Worm (Caenorhabditis elegans): Measurements from ENCODE around the gene F32D1.7.

F32D1.7 gene

DNA sequence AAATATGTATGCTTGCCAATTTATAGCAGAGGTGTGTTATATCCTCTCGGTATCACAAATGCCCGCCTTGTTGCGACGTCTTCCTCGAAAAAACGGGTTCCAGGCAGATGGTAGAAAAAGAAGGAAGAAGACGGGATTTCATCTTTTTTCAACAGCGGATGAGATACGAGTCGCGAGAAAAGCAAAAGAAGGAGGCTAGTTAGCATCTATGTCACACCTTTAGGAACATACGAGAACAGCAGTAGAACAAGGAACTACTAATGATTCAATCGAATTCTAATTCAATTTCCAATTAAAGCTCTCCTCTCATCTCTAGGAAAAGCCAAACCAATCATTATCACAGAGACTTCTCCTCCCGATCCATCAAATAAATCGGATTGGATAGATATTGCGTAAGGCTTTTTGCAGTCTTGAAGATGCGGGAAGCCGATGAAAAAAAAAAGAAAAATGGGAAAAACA is 38.7 kb upstream of the F32D1.7 start, which contains the start of gene grl-5:
TSS of gene grl-5 (minus strand) at position 51 of the 459 bp plus-strand sequence.
- TF ChIP-seq lin-13 (GFP tag; optimal IDR thresholded peaks at IDR 0.05) (no peak), crh-2 (tag; optimal IDR thresholded peaks at IDR 0.05) (no peak), skn-1 (tag; optimal IDR thresholded peaks at IDR 0.05) (no peak), lsy-2 (tag; optimal IDR thresholded peaks at IDR 0.05) (no peak), R02D3.7 (tag; optimal IDR thresholded peaks at IDR 0.05) (no peak), nhr-23 (tag; optimal IDR thresholded peaks at IDR 0.05) (no peak), elt-1 (tag; optimal IDR thresholded peaks at IDR 0.05) (no peak), mbf-1 (tag; optimal IDR thresholded peaks at IDR 0.05) (no peak), nhr-10 (tag; optimal IDR thresholded peaks at IDR 0.05) (no peak), ama-1 (optimal IDR thresholded peaks at IDR 0.05) (no peak), ceh-82 (tag; optimal IDR thresholded peaks at IDR 0.05) (no peak), gmeb-1 (tag; optimal IDR thresholded peaks at IDR 0.05) (no peak)

ce11 chrV:4411714-4412113 is 35.7 kb upstream of the F32D1.7 start, which contains the start of gene Y47D7A.17:
TSS of gene Y47D7A.17 (minus strand) at chrV:4411814.
- no peak for TF ChIP-seq elt-1 (tag; optimal IDR thresholded peaks at IDR 0.05)
- no peak for TF ChIP-seq sma-3 (GFP tag; optimal IDR thresholded peaks at IDR 0.05)
- no peak for TF ChIP-seq ztf-4 (tag; optimal IDR thresholded peaks at IDR 0.05)
- no peak for TF ChIP-seq nhr-23 (tag; optimal IDR thresholded peaks at IDR 0.05)
- no peak for TF ChIP-seq unc-39 (tag; optimal IDR thresholded peaks at IDR 0.05)
- no peak for TF ChIP-seq lsy-2 (tag; optimal IDR thresholded peaks at IDR 0.05)
- TF ChIP-seq peb-1 (tag; optimal IDR thresholded peaks at IDR 0.05), result no peak
- no peak for TF ChIP-seq Y55F3AM.14 (GFP tag; optimal IDR thresholded peaks at IDR 0.05)
- TF ChIP-seq alr-1 (tag; optimal IDR thresholded peaks at IDR 0.05), result no peak
- TF ChIP-seq mdl-1 (tag; optimal IDR thresholded peaks at IDR 0.05), result no peak
- no peak for TF ChIP-seq nhr-77 (tag; optimal IDR thresholded peaks at IDR 0.05)
- TF ChIP-seq ceh-82 (tag; optimal IDR thresholded peaks at IDR 0.05), result no peak
- no peak for TF ChIP-seq sem-4 (tag; optimal IDR thresholded peaks at IDR 0.05)
- no peak for TF ChIP-seq nhr-21 (tag; optimal IDR thresholded peaks at IDR 0.05)
- no peak for TF ChIP-seq ZK546.5 (tag; optimal IDR thresholded peaks at IDR 0.05)

DNA sequence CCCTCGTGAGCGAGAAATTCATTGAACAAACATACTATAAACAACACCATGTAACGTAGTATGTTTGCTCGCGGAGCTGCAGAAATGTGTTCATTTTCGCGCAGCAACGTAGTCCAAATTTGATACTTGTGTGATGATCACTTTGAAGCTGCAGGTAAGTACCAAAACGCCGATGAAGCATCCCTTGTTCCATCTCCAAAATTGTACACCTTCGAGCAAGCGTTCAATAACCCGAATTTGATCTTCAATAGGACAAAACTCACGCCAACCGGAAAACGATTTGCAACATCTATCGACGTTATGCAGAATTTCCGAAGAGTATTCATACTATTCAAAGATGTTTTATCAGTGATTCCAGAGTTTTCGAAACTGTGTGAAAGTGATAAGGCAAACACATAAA is 34.7 kb upstream of the F32D1.7 start, which contains the start of gene Y47D7A.3:
TSS of gene Y47D7A.3 (plus strand) at position 301 of the 400 bp plus-strand sequence.
- no peak for TF ChIP-seq R02D3.7 (tag; optimal IDR thresholded peaks at IDR 0.05)
- TF ChIP-seq aly-2 (tag; optimal IDR thresholded peaks at IDR 0.05), result no peak
- no peak for TF ChIP-seq gmeb-1 (tag; optimal IDR thresholded peaks at IDR 0.05)
- no peak for TF ChIP-seq Y55F3AM.14 (GFP tag; optimal IDR thresholded peaks at IDR 0.05)
- TF ChIP-seq nhr-6 (tag; optimal IDR thresholded peaks at IDR 0.05), result no peak
- no peak for TF ChIP-seq sem-4 (tag; optimal IDR thresholded peaks at IDR 0.05)
- no peak for TF ChIP-seq alr-1 (tag; optimal IDR thresholded peaks at IDR 0.05)

- TF ChIP-seq nhr-129 (tag; optimal IDR thresholded peaks at IDR 0.05) (no peak), egl-27 (tag; optimal IDR thresholded peaks at IDR 0.05) (no peak), alr-1 (tag; optimal IDR thresholded peaks at IDR 0.05) (no peak), nhr-11 (tag; optimal IDR thresholded peaks at IDR 0.05) (no peak), mab-5 (tag; optimal IDR thresholded peaks at IDR 0.05) (no peak), elt-1 (tag; optimal IDR thresholded peaks at IDR 0.05) (no peak), zag-1 (tag; optimal IDR thresholded peaks at IDR 0.05) (no peak), C34F6.9 (tag; optimal IDR thresholded peaks at IDR 0.05) (no peak), unc-55 (GFP tag; optimal IDR thresholded peaks at IDR 0.05) (no peak), peb-1 (tag; optimal IDR thresholded peaks at IDR 0.05) (no peak), lsy-2 (tag; optimal IDR thresholded peaks at IDR 0.05) (no peak), nhr-237 (tag; optimal IDR thresholded peaks at IDR 0.05) (no peak), ceh-82 (tag; optimal IDR thresholded peaks at IDR 0.05) (no peak), skn-1 (tag; optimal IDR thresholded peaks at IDR 0.05) (no peak)
These were observed 31.5 kb upstream of the F32D1.7 start, which contains the start of gene nhr-118 for ce11 chrV:4407519-4407918. TSS of gene nhr-118 (plus strand) at chrV:4407819.

DNA sequence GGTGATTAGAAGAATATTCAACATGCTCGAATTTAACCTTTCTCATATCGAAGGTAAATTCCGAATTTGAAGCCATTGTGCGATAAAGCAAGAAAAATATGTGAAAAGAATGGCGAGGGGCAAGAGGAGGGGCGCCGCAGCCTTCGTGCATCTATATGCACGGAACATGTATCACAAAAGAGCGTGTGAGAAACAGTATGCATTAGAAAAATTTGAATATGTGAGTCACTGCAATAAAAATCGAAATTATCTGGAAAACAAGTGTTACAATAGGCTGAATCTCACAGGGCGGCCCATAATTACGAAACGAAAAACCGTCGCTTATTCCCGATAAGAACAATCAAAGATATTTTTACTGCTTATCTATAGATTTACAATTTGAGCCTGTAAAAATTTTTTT is 25.9 kb upstream of the F32D1.7 start, which contains the start of gene F13A2.5:
TSS of gene F13A2.5 (minus strand) at position 101 of the 400 bp plus-strand sequence.
- no peak for TF ChIP-seq sma-3 (GFP tag; optimal IDR thresholded peaks at IDR 0.05)

DNA sequence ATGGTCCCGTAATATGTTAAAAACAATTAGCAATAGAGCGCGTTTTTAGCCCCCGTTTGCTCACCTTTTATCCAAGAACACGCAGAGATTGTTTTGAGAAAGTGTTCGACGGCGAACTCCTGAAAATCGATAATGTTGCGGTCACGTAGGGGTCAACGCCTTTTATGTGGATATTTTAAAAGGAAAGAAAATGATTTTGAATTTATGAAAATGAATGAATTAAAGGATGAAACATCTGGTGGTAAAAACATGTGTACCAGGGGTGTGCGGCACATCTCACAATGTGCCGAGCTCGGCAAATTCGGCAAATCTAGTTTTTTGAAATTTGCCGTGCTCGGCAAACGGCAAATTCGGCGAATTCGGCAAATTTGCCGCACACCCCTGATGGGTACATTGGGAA is 24.1 kb upstream of the F32D1.7 start, which contains the start of gene F13A2.4:
TSS of gene F13A2.4 (minus strand) at position 101 of the 400 bp plus-strand sequence.
- TF ChIP-seq C34F6.9 (tag; optimal IDR thresholded peaks at IDR 0.05), result no peak
- TF ChIP-seq Y55F3AM.14 (GFP tag; optimal IDR thresholded peaks at IDR 0.05), result no peak
- TF ChIP-seq zag-1 (tag; optimal IDR thresholded peaks at IDR 0.05), result no peak
- no peak for TF ChIP-seq unc-62 (GFP tag; optimal IDR thresholded peaks at IDR 0.05)
- no peak for TF ChIP-seq gmeb-1 (tag; optimal IDR thresholded peaks at IDR 0.05)
- TF ChIP-seq unc-39 (tag; optimal IDR thresholded peaks at IDR 0.05), result no peak
- no peak for TF ChIP-seq alr-1 (tag; optimal IDR thresholded peaks at IDR 0.05)
- no peak for TF ChIP-seq lin-13 (GFP tag; optimal IDR thresholded peaks at IDR 0.05)
